Worm (Caenorhabditis elegans) whole organism, early embryonic: ENCODE data around the gene srv-22.

Source experiments
- B0310.2 ChIP-seq: sonication (generic microtip); optimal IDR thresholded peaks from 2 replicates; lab custom pipeline; 2016; ENCODE audit warnings: mild to moderate bottlenecking, missing genetic modification characterization, missing compliant biosample characterization
- F13C5.2 ChIP-seq: sonication (generic microtip); optimal IDR thresholded peaks from 2 replicates; lab custom pipeline; 2017; ENCODE audit warnings: mild to moderate bottlenecking, missing genetic modification characterization, inconsistent platforms, missing compliant biosample characterization
- aly-1 ChIP-seq: sonication (generic microtip); optimal IDR thresholded peaks from 2 replicates; lab custom pipeline; 2016; ENCODE audit warnings: missing genetic modification characterization, missing compliant biosample characterization
- ama-1 ChIP-seq: fragments of 150-350 bp; optimal IDR thresholded peaks from 2 replicates; lab custom pipeline; 2014
- ceh-13 ChIP-seq: fragments of 200-800 bp; sonication (Bioruptor generic); optimal IDR thresholded peaks from 2 replicates; lab custom pipeline; 2018; ENCODE audit warnings: mild to moderate bottlenecking, missing genetic modification characterization, missing compliant biosample characterization
- ceh-36 ChIP-seq: sonication (generic microtip); optimal IDR thresholded peaks from 2 replicates; lab custom pipeline; 2016; ENCODE audit warnings: missing genetic modification characterization, inconsistent platforms, missing compliant biosample characterization
- ets-7 ChIP-seq: sonication (generic microtip); optimal IDR thresholded peaks from 2 replicates; lab custom pipeline; 2016; ENCODE audit warnings: missing genotype, missing genetic modification characterization, missing compliant biosample characterization
- flt-1 ChIP-seq: fragments of 200-800 bp; sonication (Bioruptor generic); IDR thresholded peaks from 2 replicates; pipeline ENCODE4 v1.3.6; 2022; ENCODE audit warnings: missing genetic modification characterization, missing compliant biosample characterization
- hmbx-1 ChIP-seq: sonication (generic microtip); optimal IDR thresholded peaks from 2 replicates; lab custom pipeline; 2016; ENCODE audit warnings: mild to moderate bottlenecking, missing genetic modification characterization, missing compliant biosample characterization
- hmg-4 ChIP-seq: fragments of 200-800 bp; sonication (Bioruptor generic); optimal IDR thresholded peaks from 2 replicates; lab custom pipeline; 2018; ENCODE audit warnings: mild to moderate bottlenecking, missing genetic modification characterization, missing compliant biosample characterization
- hnd-1 ChIP-seq: sonication (generic microtip); optimal IDR thresholded peaks from 2 replicates; lab custom pipeline; 2016; ENCODE audit warnings: missing genetic modification characterization, missing compliant biosample characterization
- pes-1 ChIP-seq: fragments of 200-800 bp; sonication (Bioruptor generic); IDR thresholded peaks from 2 replicates; pipeline ENCODE4 v1.3.6; 2022; ENCODE audit warnings: missing genetic modification reagents, missing genetic modification characterization, missing compliant biosample characterization
- scrt-1 ChIP-seq: fragments of 200-800 bp; sonication (Bioruptor generic); IDR thresholded peaks from 2 replicates; pipeline ENCODE4 v1.3.6; 2022; ENCODE audit warnings: missing genetic modification characterization, missing compliant biosample characterization
- sea-1 ChIP-seq: fragments of 200-800 bp; sonication (Bioruptor generic); conservative IDR thresholded peaks from 2 replicates; pipeline ENCODE4 v1.3.6; 2022; ENCODE audit warnings: missing genetic modification characterization, missing compliant biosample characterization
- tbx-11 ChIP-seq: fragments of 200-800 bp; sonication (Bioruptor generic); IDR thresholded peaks from 2 replicates; pipeline ENCODE4 v1.3.6; 2022; ENCODE audit warnings: missing genetic modification characterization, missing compliant biosample characterization
- tbx-37 ChIP-seq: fragments of 200-800 bp; sonication (Bioruptor generic); conservative IDR thresholded peaks from 2 replicates; pipeline ENCODE4 v1.3.6; 2022; ENCODE audit warnings: missing genetic modification reagents, missing genetic modification characterization, missing compliant biosample characterization
- tra-4 ChIP-seq: sonication (generic microtip); optimal IDR thresholded peaks from 2 replicates; lab custom pipeline; 2017; ENCODE audit warnings: missing genetic modification characterization, missing compliant biosample characterization

The srv-22 gene

DNA sequence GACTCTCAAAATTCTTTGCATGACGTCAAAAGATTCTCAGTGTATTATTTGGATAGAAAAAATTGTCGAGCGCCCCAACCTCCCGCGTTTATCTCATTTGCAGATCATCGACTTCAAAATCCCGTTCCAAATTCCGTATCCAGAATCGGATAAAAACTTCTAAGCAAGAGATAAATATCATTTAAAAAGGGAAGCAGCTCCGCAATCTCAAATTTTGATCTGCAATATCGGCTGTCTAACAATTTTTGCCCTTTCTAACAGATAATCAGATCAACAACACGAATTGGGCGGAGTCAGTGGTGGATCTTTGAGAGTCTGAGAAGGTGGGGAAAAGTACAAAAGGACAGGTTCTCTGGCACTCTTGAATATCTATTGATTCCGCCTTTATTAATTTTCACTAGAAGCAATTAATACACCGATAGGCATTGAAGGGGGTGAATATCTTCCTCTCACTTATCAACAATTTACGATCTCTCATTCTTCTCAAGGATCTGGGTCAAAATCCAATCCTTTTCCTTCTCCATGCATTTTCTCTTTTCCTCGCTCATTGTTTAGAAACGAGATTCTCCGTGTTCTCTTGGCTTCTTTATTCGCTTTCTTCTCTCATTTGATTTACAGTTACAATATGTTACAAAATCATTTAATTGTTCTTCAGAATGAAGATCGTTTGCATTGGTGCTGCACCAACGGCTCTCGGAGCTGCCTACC is 5.6 kb upstream of the srv-22 start, which contains the start of gene glf-1:
glf-1 (plus strand) TSS at position 656 of the 708 bp plus-strand sequence.
- TF ChIP-seq F13C5.2 (tag; lab: Kevin White, UChicago), result no peak
- TF ChIP-seq sea-1, result no peak
- no peak for TF ChIP-seq hmg-4
- no peak for TF ChIP-seq ets-7 (tag; lab: Kevin White, UChicago)
- TF ChIP-seq tbx-37 (GFP tag; lab: Robert Waterston, UW), result no peak
- TF ChIP-seq pes-1 (GFP tag; lab: Robert Waterston, UW), result no peak
- no peak for TF ChIP-seq hmbx-1 (tag; lab: Kevin White, UChicago)

DNA sequence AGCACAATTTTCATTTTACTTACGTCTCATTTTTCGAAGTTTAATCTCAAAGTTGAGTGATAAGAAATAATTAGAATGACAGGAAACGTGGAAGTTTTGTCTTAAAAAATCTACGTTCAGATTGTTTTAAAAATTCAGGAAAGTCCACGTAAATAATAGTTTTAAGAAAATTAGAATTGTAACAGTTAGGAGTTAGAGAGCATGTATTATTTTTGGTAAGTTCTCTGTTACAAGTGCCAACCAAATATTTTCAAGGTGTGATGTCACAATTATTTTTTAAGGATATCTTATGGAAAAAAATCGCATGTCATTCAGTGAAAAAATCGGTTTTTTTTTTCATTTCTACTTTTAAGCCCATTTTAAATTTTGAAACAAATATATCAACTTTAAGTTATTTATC is 4.7 kb upstream of the srv-22 start, which contains the start of gene H04M03.11:
H04M03.11 (minus strand) TSS at position 101 of the 400 bp plus-strand sequence.
- TF ChIP-seq tra-4 (tag; lab: Kevin White, UChicago), result no peak

DNA sequence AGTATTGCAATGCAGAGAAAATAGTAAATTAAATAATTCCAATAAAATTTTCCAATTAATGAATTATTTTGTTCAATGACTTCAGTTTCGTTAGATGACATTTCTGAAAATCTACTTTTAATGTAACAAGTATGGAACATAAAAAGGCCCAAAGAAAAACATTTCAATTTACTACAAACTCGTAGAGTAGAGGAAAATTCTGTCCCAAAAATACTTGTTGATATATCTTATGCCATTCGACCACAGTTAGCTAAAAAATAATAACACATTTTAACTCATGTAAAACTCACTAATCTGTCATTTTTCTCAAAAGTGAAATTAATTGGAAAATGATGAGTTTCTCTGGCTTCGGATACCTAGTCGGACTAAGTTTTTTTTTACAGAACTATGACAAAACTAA is 2.5 kb downstream of the srv-22 start, which contains the start of gene srv-21:
srv-21 (minus strand) TSS at position 101 of the 400 bp plus-strand sequence.
- TF ChIP-seq flt-1 (no peak), pes-1 (GFP tag; lab: Robert Waterston, UW) (no peak), tbx-11 (no peak), B0310.2 (tag; lab: Kevin White, UChicago) (no peak), sea-1 (no peak), scrt-1 (GFP tag; lab: Robert Waterston, UW) (no peak), F13C5.2 (tag; lab: Kevin White, UChicago) (no peak), ets-7 (tag; lab: Kevin White, UChicago) (no peak), aly-1 (tag; lab: Kevin White, UChicago) (no peak), hmg-4 (no peak), hnd-1 (no peak), ceh-36 (tag; lab: Kevin White, UChicago) (no peak), ama-1 (no peak), tra-4 (tag; lab: Kevin White, UChicago) (no peak), ceh-13 (no peak), hmbx-1 (tag; lab: Kevin White, UChicago) (no peak)

DNA sequence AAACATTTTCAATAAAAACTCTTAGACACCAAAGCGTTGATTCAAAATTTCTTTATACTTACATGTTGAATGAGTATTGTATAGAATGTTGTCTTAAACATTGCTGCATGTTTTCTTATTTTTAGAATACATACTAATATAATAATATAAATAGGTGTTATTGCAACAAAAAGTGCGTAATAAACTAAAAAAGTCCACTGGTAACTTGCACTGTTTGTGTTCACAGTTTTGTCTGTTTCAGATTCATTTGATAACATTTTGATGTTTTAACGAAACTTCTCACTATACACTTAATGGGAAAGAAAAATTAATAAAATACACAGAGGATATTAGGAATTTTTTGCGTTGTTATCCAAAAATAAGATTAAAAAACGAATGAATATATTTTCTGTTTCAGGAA is 5.9 kb downstream of the srv-22 start, which contains the start of gene srv-19:
srv-19 (minus strand) TSS at position 101 of the 400 bp plus-strand sequence.
- TF ChIP-seq aly-1 (tag; lab: Kevin White, UChicago) (no peak), hmbx-1 (tag; lab: Kevin White, UChicago) (no peak), hnd-1 (no peak), scrt-1 (GFP tag; lab: Robert Waterston, UW) (no peak)

DNA sequence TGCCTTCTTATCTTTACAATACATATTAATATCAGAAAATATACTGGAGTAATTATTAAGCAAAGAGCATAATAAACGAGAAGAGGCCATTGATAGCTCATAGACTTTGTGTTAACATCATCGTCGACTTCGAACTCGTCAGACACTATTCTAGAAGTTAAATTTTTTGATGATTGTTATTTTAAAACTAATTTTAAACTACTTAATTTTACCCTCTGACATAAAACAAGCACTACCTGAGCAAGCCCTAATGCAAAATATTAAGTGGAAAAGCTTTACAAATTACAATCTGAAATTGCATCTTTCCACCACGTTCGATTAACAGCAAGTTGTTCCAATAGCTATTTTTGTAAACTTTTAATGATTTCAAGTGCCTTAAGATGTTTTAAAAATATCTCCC is 9.7 kb downstream of the srv-22 start, which contains the start of gene srv-17:
srv-17 (minus strand) TSS at position 101 of the 400 bp plus-strand sequence.
- TF ChIP-seq tbx-11 (no peak), hmg-4 (no peak), aly-1 (tag; lab: Kevin White, UChicago) (no peak)

DNA sequence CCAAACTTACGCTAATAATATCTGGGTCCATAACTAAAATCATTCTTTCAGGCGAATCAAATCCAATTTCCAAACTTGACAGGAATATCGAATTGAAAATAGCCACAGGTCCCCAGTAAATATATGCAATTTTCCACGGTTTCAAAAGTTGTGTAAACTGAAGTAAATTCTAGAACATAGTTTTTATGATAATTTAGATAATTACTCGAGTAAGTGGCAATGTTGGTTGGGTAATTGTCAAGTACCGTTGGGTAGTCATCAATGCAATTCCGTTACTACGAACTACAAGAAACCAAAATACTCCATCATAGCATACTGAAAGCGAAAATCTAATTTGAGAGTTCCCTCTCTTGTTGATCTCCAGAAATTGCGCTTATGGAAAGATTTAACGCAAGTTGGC is 10.4 kb downstream of the srv-22 start:
- TF ChIP-seq tbx-11, result no peak
- no peak for TF ChIP-seq scrt-1 (GFP tag; lab: Robert Waterston, UW)
- no peak for TF ChIP-seq aly-1 (tag; lab: Kevin White, UChicago)
- TF ChIP-seq ets-7 (tag; lab: Kevin White, UChicago), result no peak

DNA sequence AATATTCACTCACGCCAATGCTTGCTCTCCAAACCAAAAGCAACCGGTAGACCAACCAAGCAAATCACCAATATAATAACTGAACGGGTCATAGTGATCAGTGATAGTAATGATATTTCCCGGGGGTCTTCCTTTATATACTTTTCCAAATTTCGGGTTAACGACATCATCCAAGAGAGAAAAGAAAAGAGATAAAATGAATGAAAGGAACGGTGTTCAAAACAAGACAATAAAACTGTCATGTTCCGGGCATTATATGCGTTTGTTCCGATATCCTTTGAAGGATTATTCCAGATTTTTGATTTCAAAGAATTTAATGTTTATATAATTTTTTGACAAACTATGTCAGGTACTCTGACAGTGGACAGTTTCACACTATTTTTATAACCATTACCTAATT is 12.6 kb downstream of the srv-22 start, which contains the start of gene C06E7.88:
C06E7.88 (minus strand) TSS at position 101 of the 400 bp plus-strand sequence.
- TF ChIP-seq flt-1, result no peak
- no peak for TF ChIP-seq tra-4 (tag; lab: Kevin White, UChicago)
- TF ChIP-seq B0310.2 (tag; lab: Kevin White, UChicago), result no peak

DNA sequence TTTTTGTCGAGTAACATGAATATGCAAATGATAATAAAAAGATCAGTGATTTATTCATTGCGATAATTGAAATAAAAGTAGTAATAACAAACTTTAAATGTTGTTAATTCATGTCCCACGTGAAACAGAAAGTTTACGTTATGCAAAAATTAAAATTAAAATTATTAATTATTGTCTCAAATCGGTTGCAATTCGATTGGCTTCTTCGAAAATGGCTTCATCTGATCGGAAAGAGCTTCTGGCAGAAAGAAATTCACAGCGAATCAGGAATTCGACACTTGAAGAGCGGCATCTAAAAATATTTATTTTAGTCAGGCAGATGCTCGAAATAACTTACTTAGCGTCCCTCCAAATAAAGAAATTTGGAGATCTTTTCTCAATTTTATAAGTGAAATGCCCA is 13.9 kb downstream of the srv-22 start, which contains the start of gene spe-27:
spe-27 (minus strand) TSS at position 101 of the 400 bp plus-strand sequence.
- no peak for TF ChIP-seq ama-1
- no peak for TF ChIP-seq ets-7 (tag; lab: Kevin White, UChicago)
- no peak for TF ChIP-seq F13C5.2 (tag; lab: Kevin White, UChicago)
- TF ChIP-seq ceh-36 (tag; lab: Kevin White, UChicago), result no peak
- no peak for TF ChIP-seq B0310.2 (tag; lab: Kevin White, UChicago)
- no peak for TF ChIP-seq hmg-4
- TF ChIP-seq flt-1, result no peak
- no peak for TF ChIP-seq hnd-1
- TF ChIP-seq tbx-11, result no peak
- TF ChIP-seq pes-1 (GFP tag; lab: Robert Waterston, UW), result no peak
- no peak for TF ChIP-seq scrt-1 (GFP tag; lab: Robert Waterston, UW)
- TF ChIP-seq hmbx-1 (tag; lab: Kevin White, UChicago), result no peak

DNA sequence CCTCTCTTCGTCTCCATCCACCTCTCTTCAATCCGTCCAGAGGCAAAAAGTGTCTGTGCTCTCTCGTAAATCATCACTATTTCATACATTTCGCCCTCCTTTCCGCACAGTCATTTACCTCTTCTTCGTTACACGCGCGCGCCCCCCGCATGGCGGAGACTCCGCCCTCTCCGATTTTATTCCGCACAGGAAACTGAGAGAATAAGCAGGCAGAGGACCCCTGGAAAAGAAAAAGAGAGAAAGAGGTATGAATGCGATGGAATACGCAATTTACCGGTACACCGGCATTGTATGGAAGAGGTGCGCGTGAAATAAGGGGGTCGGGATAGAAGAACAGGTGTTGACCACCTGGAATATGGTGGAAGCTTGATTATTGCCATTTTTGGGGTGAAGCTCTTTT is 19.0 kb downstream of the srv-22 start:
- no peak for TF ChIP-seq hmg-4
- TF ChIP-seq scrt-1 (GFP tag; lab: Robert Waterston, UW), result 0 out of 2 replicates have a peak, but pooled peaks have one; percentile 33
- peak; percentile 41 for TF ChIP-seq B0310.2 (tag; lab: Kevin White, UChicago)
